Worm (Caenorhabditis elegans) whole organism, L4/young adult: ENCODE measurements around the gene T27E4.5.

Experiments used
- W03F9.2 ChIP-seq: fragments of 150-350 bp; optimal IDR thresholded peaks from 2 replicates; lab custom pipeline; 2014; ENCODE audit warnings: missing biosample characterization, missing genetic modification characterization
- dao-5 ChIP-seq: sonication (generic microtip); optimal IDR thresholded peaks from 2 replicates; lab custom pipeline; 2016; ENCODE audit warnings: missing genotype, missing genetic modification characterization, moderate library complexity, missing compliant biosample characterization
- him-1 ChIP-seq: sonication (generic microtip); optimal IDR thresholded peaks from 2 replicates; lab custom pipeline; 2016; ENCODE audit warnings: missing genotype, missing genetic modification reagents, missing genetic modification characterization, missing compliant biosample characterization

ce11 chrV:9101062-9101461 is 31.5 kb upstream of the T27E4.5 start, which contains the start of gene frpr-6:
- TF ChIP-seq W03F9.2 (no peak), dao-5 (tag; lab: Kevin White, UChicago) (no peak), him-1 (no peak)
